Worm (Caenorhabditis elegans): Measurements from ENCODE around the gene C25G4.3.

DNA sequence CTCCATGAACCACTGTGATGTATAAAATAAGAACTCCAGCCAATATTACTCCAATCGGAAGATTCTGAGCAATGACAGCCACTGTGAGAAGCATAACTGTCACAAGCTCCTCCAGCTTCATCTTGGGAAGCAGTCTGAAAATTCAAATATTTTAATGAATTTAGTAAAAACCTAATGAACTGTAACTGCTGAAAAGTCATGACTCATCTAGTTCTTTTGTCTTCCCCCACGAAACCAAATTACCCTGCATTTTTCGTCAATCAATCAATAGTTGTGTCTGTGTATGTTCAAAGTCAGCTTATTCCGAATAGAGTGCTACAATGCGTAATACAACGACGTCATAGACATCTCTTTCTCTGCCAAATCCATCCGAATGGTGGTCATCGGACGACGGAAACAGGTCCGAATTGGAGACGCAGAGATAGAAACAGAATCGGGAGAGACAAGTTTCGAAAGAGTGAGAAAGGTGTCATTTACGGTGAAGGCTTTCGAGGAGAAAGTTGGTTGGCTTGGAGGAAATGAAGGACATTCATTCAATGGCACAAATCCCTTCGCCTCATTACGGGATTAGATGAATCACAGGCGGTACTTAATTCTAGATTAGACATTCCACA is 48.9 kb downstream of the C25G4.3 start:
- TF ChIP-seq ZK546.5 (tag; optimal IDR thresholded peaks at IDR 0.05) (no peak), nhr-12 (tag; optimal IDR thresholded peaks at IDR 0.05) (no peak), skn-1 (tag; optimal IDR thresholded peaks at IDR 0.05) (no peak)
